Worm (Caenorhabditis elegans) whole organism, L4/young adult: Measurements from ENCODE around the gene T01G5.7.

Experiments
- W03F9.2 ChIP-seq: fragments of 150-350 bp; optimal IDR thresholded peaks from 2 replicates; lab custom pipeline; 2014; ENCODE audit warnings: missing biosample characterization, missing genetic modification characterization
- dao-5 ChIP-seq: sonication (generic microtip); optimal IDR thresholded peaks from 2 replicates; lab custom pipeline; 2016; ENCODE audit warnings: missing genotype, missing genetic modification characterization, moderate library complexity, missing compliant biosample characterization
- him-1 ChIP-seq: sonication (generic microtip); optimal IDR thresholded peaks from 2 replicates; lab custom pipeline; 2016; ENCODE audit warnings: missing genotype, missing genetic modification reagents, missing genetic modification characterization, missing compliant biosample characterization

DNA sequence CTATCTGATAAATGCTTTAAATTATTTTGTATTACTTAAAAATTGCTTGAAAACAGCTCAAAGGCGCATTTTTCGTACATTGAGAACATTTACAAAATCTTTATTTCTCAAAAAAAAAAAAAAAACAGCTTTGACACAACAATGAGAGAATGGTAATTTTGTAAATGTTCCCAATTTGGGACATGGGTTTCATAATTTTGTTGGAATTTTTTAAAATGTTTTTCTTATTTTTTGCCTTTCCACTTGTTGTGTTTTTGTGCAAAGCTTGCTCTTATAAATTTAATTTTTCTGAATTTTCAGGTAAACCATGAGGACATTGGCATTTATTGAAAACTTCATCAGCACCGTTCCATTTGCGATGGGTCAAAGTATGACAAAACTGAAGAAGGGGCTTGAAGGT, at the start of gene T01G5.7:
- TF ChIP-seq him-1 (tag; lab: Kevin White, UChicago), result no peak
- no peak for TF ChIP-seq W03F9.2
- no peak for TF ChIP-seq dao-5 (tag; lab: Kevin White, UChicago)
